Fruit fly (Drosophila melanogaster) whole organism, adult: Measurements from ENCODE around the gene Smn.

Source experiments
- CG14711 ChIP-seq: fragments of 200-800 bp; sonication (Bioruptor generic); optimal IDR thresholded peaks from 2 replicates; lab custom pipeline; 2018; ENCODE audit warnings: missing biosample characterization, mild to moderate bottlenecking, missing genetic modification characterization, moderate library complexity
- CG5204 ChIP-seq: fragments of 200-800 bp; sonication (Bioruptor generic); optimal IDR thresholded peaks from 2 replicates; lab custom pipeline; 2016; ENCODE audit warnings: missing biosample characterization, missing genetic modification characterization
- CG7045 ChIP-seq: fragments of 200-800 bp; sonication (Bioruptor generic); optimal IDR thresholded peaks from 2 replicates; lab custom pipeline; 2017; ENCODE audit warnings: missing biosample characterization, mild to moderate bottlenecking, missing genetic modification characterization
- Mnt ChIP-seq: fragments of 200-800 bp; sonication (Bioruptor generic); optimal IDR thresholded peaks from 2 replicates; lab custom pipeline; 2016; ENCODE audit warnings: missing biosample characterization, mild to moderate bottlenecking, missing genetic modification characterization

dm6 chr3L:16566093-16566492, 15.3 kb downstream of the Smn start:
- TF ChIP-seq CG7045 (GFP tag; lab: Kevin White, UChicago) (no peak), Mnt (no peak), CG5204 (GFP tag; lab: Kevin White, UChicago) (no peak), CG14711 (tag; lab: Kevin White, UChicago) (no peak)
